Worm (Caenorhabditis elegans) whole organism, L4 larva: Measurements from ENCODE around the gene gei-8.

Experiments used
- aly-2 ChIP-seq: sonication (generic microtip); optimal IDR thresholded peaks from 2 replicates; lab custom pipeline; 2018; ENCODE audit warnings: missing biosample characterization, missing genetic modification characterization
- ceh-32 ChIP-seq: sonication (generic microtip); optimal IDR thresholded peaks from 2 replicates; lab custom pipeline; 2016; ENCODE audit warnings: mild to moderate bottlenecking, missing genetic modification characterization, missing compliant biosample characterization; ENCODE audit not compliant: poor library complexity
- dmd-8 ChIP-seq: fragments of 200-800 bp; sonication (Bioruptor generic); IDR thresholded peaks from 2 replicates; pipeline ENCODE4 v1.3.6; 2022; ENCODE audit warnings: missing genetic modification characterization, missing compliant biosample characterization
- fos-1 ChIP-seq: fragments of 150-350 bp; optimal IDR thresholded peaks from 2 replicates; lab custom pipeline; 2014; ENCODE audit warnings: missing biosample characterization, missing genetic modification characterization
- hlh-11 ChIP-seq: fragments of 200-800 bp; sonication (Bioruptor generic); optimal IDR thresholded peaks from 2 replicates; lab custom pipeline; 2018; ENCODE audit warnings: mild to moderate bottlenecking, missing genetic modification characterization, missing compliant biosample characterization
- lim-7 ChIP-seq: fragments of 200-800 bp; sonication (Bioruptor generic); IDR thresholded peaks from 2 replicates; pipeline ENCODE4 v1.3.6; 2022; ENCODE audit warnings: missing genetic modification characterization, missing compliant biosample characterization
- lin-29 ChIP-seq: fragments of 200-800 bp; sonication (Bioruptor generic); IDR thresholded peaks from 2 replicates; pipeline ENCODE4 v1.3.6; 2022; ENCODE audit warnings: missing genetic modification reagents, missing genetic modification characterization, missing compliant biosample characterization
- nhr-237 ChIP-seq: sonication (generic microtip); optimal IDR thresholded peaks from 2 replicates; lab custom pipeline; 2017; ENCODE audit warnings: missing biosample characterization, missing genetic modification characterization
- pha-4 ChIP-seq, 2 experiments: fragments of 150-350 bp in 1 of 2; fragments of 200-800 bp in 1 of 2; sonication (Bioruptor generic) in 1 of 2; IDR thresholded peaks in 1 of 2; optimal IDR thresholded peaks in 1 of 2; 2 replicates each; pipeline versions ENCODE4 v1.3.6 to Lab custom; 2014 to 2022; ENCODE audit warnings: missing genetic modification characterization in 2 of 2, missing genetic modification reagents in 2 of 2, missing biosample characterization in 1 of 2, missing compliant biosample characterization in 1 of 2
- skn-1 ChIP-seq: fragments of 150-350 bp; optimal IDR thresholded peaks from 2 replicates; lab custom pipeline; 2014; ENCODE audit warnings: missing biosample characterization, missing genetic modification characterization

DNA sequence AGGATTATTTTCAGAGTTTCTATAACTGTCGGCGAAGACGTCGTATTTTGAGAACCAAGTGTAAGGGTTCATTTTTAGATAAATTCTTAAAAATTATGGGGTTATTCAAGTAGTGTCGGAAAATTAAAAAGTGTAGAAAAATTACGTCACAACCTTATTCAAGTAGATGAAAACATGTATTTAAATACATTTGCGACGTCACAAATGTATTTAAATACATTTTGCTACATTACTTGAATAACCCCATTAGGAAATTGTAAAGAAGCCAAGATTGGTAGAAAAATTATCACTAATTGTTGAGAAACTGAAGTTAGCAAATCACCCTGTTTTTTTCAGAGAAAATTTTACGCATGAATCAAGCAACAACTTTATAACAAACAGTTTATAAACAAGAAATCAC is 8.2 kb upstream of the gei-8 start:
- no peak for TF ChIP-seq ceh-32 (tag; lab: Kevin White, UChicago)
- no peak for TF ChIP-seq lim-7 (GFP tag; lab: Robert Waterston, UW)
- no peak for TF ChIP-seq skn-1 (tag; lab: Kevin White, UChicago)
- no peak for TF ChIP-seq hlh-11 (tag; lab: Kevin White, UChicago)
- no peak for TF ChIP-seq lin-29 (GFP tag; lab: Robert Waterston, UW)
- no peak for TF ChIP-seq dmd-8
- TF ChIP-seq aly-2: no peak
- no peak for TF ChIP-seq nhr-237 (tag; lab: Kevin White, UChicago)
- TF ChIP-seq pha-4 (GFP tag; IDR thresholded peaks at IDR 0.05; lab: Robert Waterston, UW): peak; percentile 44; the same call in 1 of the 2 replicates
- TF ChIP-seq pha-4 (tag; optimal IDR thresholded peaks at IDR 0.05; lab: Kevin White, UChicago): no peak
- TF ChIP-seq fos-1 (tag; lab: Kevin White, UChicago): no peak
